Fruit fly (Drosophila melanogaster) whole organism, embryonic: Measurements from ENCODE around the gene CG12035.

Experiments
- Abd-B ChIP-seq: fragments of 200-800 bp; sonication (Bioruptor generic); optimal IDR thresholded peaks from 2 replicates; lab custom pipeline; 2018; ENCODE audit warnings: missing biosample characterization, mild to moderate bottlenecking, missing genetic modification characterization, moderate library complexity
- CG11247 ChIP-seq: fragments of 200-800 bp; sonication (Bioruptor generic); IDR thresholded peaks from 2 replicates; pipeline ENCODE4 v1.3.6; 2022; ENCODE audit warnings: missing biosample characterization, missing genetic modification characterization
- CG11504 ChIP-seq: fragments of 200-800 bp; sonication (Bioruptor generic); optimal IDR thresholded peaks from 3 replicates; lab custom pipeline; 2019; ENCODE audit warnings: missing biosample characterization, mild to moderate bottlenecking, missing genetic modification characterization, moderate library complexity
- CG13123 ChIP-seq: fragments of 200-800 bp; sonication (Bioruptor generic); optimal IDR thresholded peaks from 2 replicates; lab custom pipeline; 2016; ENCODE audit warnings: missing biosample characterization, missing genetic modification characterization
- CG13424 ChIP-seq: fragments of 200-800 bp; sonication (Bioruptor generic); optimal IDR thresholded peaks from 2 replicates; lab custom pipeline; 2019; ENCODE audit warnings: missing biosample characterization, mild to moderate bottlenecking, missing genetic modification characterization, moderate library complexity
- CG14014 ChIP-seq: fragments of 200-800 bp; sonication (Bioruptor generic); IDR thresholded peaks from 2 replicates; pipeline ENCODE4 v1.3.6; 2022; ENCODE audit warnings: missing biosample characterization, missing genetic modification characterization
- CG1603 ChIP-seq: fragments of 200-800 bp; sonication (Bioruptor generic); optimal IDR thresholded peaks from 2 replicates; lab custom pipeline; 2019; ENCODE audit warnings: missing biosample characterization, mild to moderate bottlenecking, missing genetic modification characterization, moderate library complexity
- CG16863 ChIP-seq: fragments of 200-800 bp; sonication (Bioruptor generic); optimal IDR thresholded peaks from 3 replicates; lab custom pipeline; 2016; ENCODE audit warnings: missing biosample characterization, missing genetic modification characterization
- CG17328 ChIP-seq: fragments of 200-800 bp; sonication (Bioruptor generic); IDR thresholded peaks from 2 replicates; pipeline ENCODE4 v1.3.6; 2022; ENCODE audit warnings: missing biosample characterization, missing genetic modification characterization
- CG18262 ChIP-seq: fragments of 200-800 bp; optimal IDR thresholded peaks from 3 replicates; lab custom pipeline; 2019; ENCODE audit warnings: missing biosample characterization, mild to moderate bottlenecking, missing genetic modification characterization, moderate library complexity
- CG30403 ChIP-seq: fragments of 200-800 bp; sonication (Bioruptor generic); optimal IDR thresholded peaks from 3 replicates; lab custom pipeline; 2016; ENCODE audit warnings: missing biosample characterization, missing genetic modification characterization
- CG31388 ChIP-seq: fragments of 200-800 bp; sonication (Bioruptor generic); optimal IDR thresholded peaks from 2 replicates; lab custom pipeline; 2016; ENCODE audit warnings: missing biosample characterization, missing genetic modification characterization
- CG32532 ChIP-seq: fragments of 200-800 bp; sonication (Bioruptor generic); IDR thresholded peaks from 2 replicates; pipeline ENCODE4 v1.3.6; 2022; ENCODE audit warnings: missing biosample characterization, missing genetic modification characterization
- CG34224 ChIP-seq: fragments of 200-800 bp; sonication (Bioruptor generic); IDR thresholded peaks from 3 replicates; pipeline ENCODE4 v1.3.6; 2022; ENCODE audit warnings: missing biosample characterization, missing genetic modification characterization; ENCODE audit not compliant: partially characterized antibody
- CG4404 ChIP-seq: fragments of 200-800 bp; sonication (Bioruptor generic); IDR thresholded peaks from 2 replicates; pipeline ENCODE4 v1.3.6; 2022; ENCODE audit warnings: missing biosample characterization, missing genetic modification characterization
- CG6689 ChIP-seq: fragments of 200-800 bp; sonication (Bioruptor generic); IDR thresholded peaks from 2 replicates; pipeline ENCODE4 v1.3.6; 2022; ENCODE audit warnings: missing biosample characterization, missing genetic modification characterization
- CG7372 ChIP-seq: fragments of 200-800 bp; sonication (Bioruptor generic); IDR thresholded peaks from 2 replicates; pipeline ENCODE4 v1.3.6; 2022; ENCODE audit warnings: missing biosample characterization, missing genetic modification characterization
- CG8281 ChIP-seq: fragments of 200-800 bp; sonication (Bioruptor generic); optimal IDR thresholded peaks from 2 replicates; lab custom pipeline; 2018; ENCODE audit warnings: missing biosample characterization, mild to moderate bottlenecking, missing genetic modification characterization, moderate library complexity
- CG8765 ChIP-seq: fragments of 200-800 bp; sonication (Bioruptor generic); IDR thresholded peaks from 2 replicates; pipeline ENCODE4 v1.3.6; 2022; ENCODE audit warnings: missing biosample characterization, missing genetic modification characterization
- Drgx ChIP-seq: fragments of 200-800 bp; sonication (Bioruptor generic); IDR thresholded peaks from 2 replicates; pipeline ENCODE4 v1.3.6; 2022; ENCODE audit warnings: missing biosample characterization, missing genetic modification characterization
- Ets65A ChIP-seq: fragments of 200-800 bp; sonication (Bioruptor generic); peaks from one replicate; lab custom pipeline; 2016; ENCODE audit warnings: missing biosample characterization, missing genetic modification characterization
- MESR4 ChIP-seq: fragments of 200-800 bp; sonication (Bioruptor generic); optimal IDR thresholded peaks from 2 replicates; lab custom pipeline; 2018; ENCODE audit warnings: missing biosample characterization, mild to moderate bottlenecking, missing genetic modification characterization, moderate library complexity
- Oli ChIP-seq: fragments of 200-800 bp; sonication (Bioruptor generic); optimal IDR thresholded peaks from 2 replicates; lab custom pipeline; 2018; ENCODE audit warnings: missing biosample characterization, mild to moderate bottlenecking, missing genetic modification characterization, moderate library complexity
- Xrp1 ChIP-seq: fragments of 200-800 bp; sonication (Bioruptor generic); IDR thresholded peaks from 2 replicates; pipeline ENCODE4 v1.3.6; 2022; ENCODE audit warnings: missing biosample characterization, missing genetic modification characterization
- bcd ChIP-seq: fragments of 200-800 bp; sonication (Bioruptor generic); optimal IDR thresholded peaks from 2 replicates; lab custom pipeline; 2017; ENCODE audit warnings: missing biosample characterization, mild to moderate bottlenecking, missing genetic modification characterization
- br ChIP-seq: fragments of >200 bp; optimal IDR thresholded peaks from 2 replicates; lab custom pipeline; 2017
- ci ChIP-seq: fragments of 200-800 bp; sonication (Bioruptor generic); IDR thresholded peaks from 3 replicates; pipeline ENCODE4 v1.3.6; 2022; ENCODE audit warnings: missing biosample characterization, missing genetic modification characterization
- dmrt11E ChIP-seq: fragments of 200-800 bp; sonication (Bioruptor generic); optimal IDR thresholded peaks from 3 replicates; lab custom pipeline; 2018; ENCODE audit warnings: missing biosample characterization, mild to moderate bottlenecking, missing genetic modification characterization, moderate library complexity
- gt ChIP-seq: fragments of 200-800 bp; sonication (Bioruptor generic); IDR thresholded peaks from 2 replicates; pipeline ENCODE4 v1.3.6; 2022; ENCODE audit warnings: missing biosample characterization, missing genetic modification characterization
- kah ChIP-seq: fragments of 200-800 bp; sonication (Bioruptor generic); optimal IDR thresholded peaks from 2 replicates; lab custom pipeline; 2018; ENCODE audit warnings: missing biosample characterization, mild to moderate bottlenecking, missing genetic modification characterization
- kay ChIP-seq: fragments of 200-800 bp; sonication (Bioruptor generic); optimal IDR thresholded peaks from 2 replicates; lab custom pipeline; 2016; ENCODE audit warnings: missing biosample characterization, missing genetic modification characterization
- lbe ChIP-seq: fragments of 200-800 bp; sonication (Bioruptor generic); optimal IDR thresholded peaks from 2 replicates; lab custom pipeline; 2016; ENCODE audit warnings: missing biosample characterization, mild to moderate bottlenecking, missing genetic modification characterization
- lmd ChIP-seq: fragments of 200-800 bp; sonication (Bioruptor generic); IDR thresholded peaks from 2 replicates; pipeline ENCODE4 v1.3.6; 2022; ENCODE audit warnings: missing biosample characterization, missing genetic modification characterization
- lola ChIP-seq, 3 experiments: fragments of >200 bp in 2 of 3; fragments of 200-800 bp in 1 of 3; sonication (Bioruptor generic) in 1 of 3; optimal IDR thresholded peaks; 2 replicates each; lab custom pipeline; 2017 to 2019; ENCODE audit warnings: missing biosample characterization in 3 of 3, missing genetic modification characterization in 3 of 3, mild to moderate bottlenecking in 1 of 3, moderate library complexity in 1 of 3
- lov ChIP-seq, 2 experiments: fragments of 200-800 bp in 1 of 2; fragments of >200 bp in 1 of 2; sonication (Bioruptor generic) in 1 of 2; IDR thresholded peaks in 1 of 2; optimal IDR thresholded peaks in 1 of 2; 2 replicates in 1 of 2; 3 replicates in 1 of 2; pipeline versions ENCODE4 v1.3.6 to Lab custom; 2017 to 2022; ENCODE audit warnings: missing biosample characterization in 1 of 2, missing genetic modification characterization in 1 of 2
- nmo ChIP-seq: fragments of 200-800 bp; sonication (Bioruptor generic); optimal IDR thresholded peaks from 2 replicates; lab custom pipeline; 2018; ENCODE audit warnings: missing biosample characterization, mild to moderate bottlenecking, missing genetic modification characterization, moderate library complexity
- nom ChIP-seq: fragments of 200-800 bp; sonication (Bioruptor generic); optimal IDR thresholded peaks from 2 replicates; lab custom pipeline; 2017; ENCODE audit warnings: missing biosample characterization, missing genetic modification characterization, mild to moderate bottlenecking, moderate library complexity, missing genetic modification reagents
- org-1 ChIP-seq: fragments of 200-800 bp; sonication (Bioruptor generic); optimal IDR thresholded peaks from 2 replicates; lab custom pipeline; 2017; ENCODE audit warnings: missing biosample characterization, missing genetic modification characterization
- phol ChIP-seq: fragments of 200-800 bp; sonication (Bioruptor generic); optimal IDR thresholded peaks from 3 replicates; lab custom pipeline; 2018; ENCODE audit warnings: missing biosample characterization, mild to moderate bottlenecking, missing genetic modification characterization, moderate library complexity
- pita ChIP-seq: fragments of 200-800 bp; sonication (Bioruptor generic); optimal IDR thresholded peaks from 2 replicates; lab custom pipeline; 2017; ENCODE audit warnings: missing biosample characterization, mild to moderate bottlenecking, missing genetic modification characterization
- row ChIP-seq: fragments of 200-800 bp; sonication (Bioruptor generic); IDR thresholded peaks from 3 replicates; pipeline ENCODE4 v1.3.6; 2022; ENCODE audit warnings: missing biosample characterization, missing genetic modification characterization
- sens ChIP-seq: fragments of 200-800 bp; sonication (Bioruptor generic); peaks from one replicate; lab custom pipeline; 2016; ENCODE audit warnings: missing biosample characterization, missing genetic modification characterization
- seq ChIP-seq: fragments of 200-800 bp; sonication (Bioruptor generic); IDR thresholded peaks from 2 replicates; pipeline ENCODE4 v1.3.6; 2022; ENCODE audit warnings: missing biosample characterization, missing genetic modification characterization
- slbo ChIP-seq: fragments of 200-800 bp; sonication (Bioruptor generic); IDR thresholded peaks from 2 replicates; pipeline ENCODE4 v1.3.6; 2022; ENCODE audit warnings: missing biosample characterization, missing genetic modification characterization
- tup ChIP-seq: fragments of 200-800 bp; sonication (Bioruptor generic); optimal IDR thresholded peaks from 2 replicates; lab custom pipeline; 2016; ENCODE audit warnings: missing biosample characterization, mild to moderate bottlenecking, missing genetic modification characterization, moderate library complexity
- vvl ChIP-seq: fragments of 200-800 bp; sonication (Bioruptor generic); IDR thresholded peaks from 2 replicates; pipeline ENCODE4 v1.3.6; 2022; ENCODE audit warnings: missing biosample characterization, missing genetic modification characterization
- wor ChIP-seq: fragments of 200-800 bp; sonication (Bioruptor generic); IDR thresholded peaks from 2 replicates; pipeline ENCODE4 v1.3.6; 2022; ENCODE audit warnings: missing biosample characterization, missing genetic modification characterization
- yki ChIP-seq: fragments of >200 bp; optimal IDR thresholded peaks from 3 replicates; lab custom pipeline; 2018
- zfh1 ChIP-seq: fragments of 200-800 bp; sonication (Bioruptor generic); IDR thresholded peaks from 3 replicates; pipeline ENCODE4 v1.3.6; 2022; ENCODE audit warnings: missing biosample characterization, missing genetic modification characterization

CG12035 gene

DNA sequence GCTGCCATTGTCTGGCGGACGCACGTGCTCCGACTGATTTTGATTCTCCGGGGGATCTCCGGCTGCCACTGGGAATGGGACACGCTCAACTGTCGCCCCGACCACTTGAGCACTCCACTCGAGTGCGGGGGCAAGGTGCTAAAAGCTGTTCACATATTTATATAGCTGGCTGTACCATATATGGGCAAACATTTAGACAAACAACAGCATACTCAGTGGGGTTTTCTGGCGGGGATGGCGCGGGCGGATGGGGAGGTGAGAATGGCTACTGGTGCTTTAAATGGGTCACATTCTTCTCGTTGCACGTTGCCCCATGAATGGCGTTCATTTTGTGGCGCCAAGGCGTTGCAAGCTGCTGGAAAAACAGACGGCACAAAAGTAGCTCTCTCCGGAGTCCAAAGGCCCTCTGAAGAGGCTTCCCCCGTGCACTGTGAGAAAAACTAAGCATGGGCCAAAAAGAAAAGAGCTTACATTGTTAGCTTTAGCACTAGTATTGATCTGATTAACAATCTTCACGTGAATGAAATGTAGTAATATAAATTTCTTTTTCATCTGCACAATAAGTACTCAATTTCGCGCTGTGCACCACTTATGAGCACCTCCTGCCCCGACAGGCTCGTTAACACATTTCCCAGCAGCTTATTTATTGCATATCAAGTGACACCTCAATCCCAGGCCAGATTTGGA lies 33.3 kb upstream of the CG12035 start (continued):
- TF ChIP-seq CG16863 (GFP tag; lab: Kevin White, UChicago) = peak; percentile 5
- peak; percentile 12 for TF ChIP-seq bcd (GFP tag; lab: Kevin White, UChicago)
- peak; percentile 28 for TF ChIP-seq org-1
- peak; percentile 59 for TF ChIP-seq zfh1 (GFP tag; lab: Robert Waterston, UW)
- peak; percentile 30 for TF ChIP-seq tup (GFP tag; lab: Kevin White, UChicago)
- peak; percentile 23 for TF ChIP-seq CG1603 (tag; lab: Kevin White, UChicago)
- TF ChIP-seq kay (GFP tag; lab: Kevin White, UChicago) = peak; percentile 9
- TF ChIP-seq Drgx = peak; percentile 75
- TF ChIP-seq seq = peak; percentile 50; the same call in 1 of the 2 replicates
- TF ChIP-seq CG31388 (GFP tag; lab: Kevin White, UChicago) = no peak
- TF ChIP-seq CG7372 (GFP tag; lab: Robert Waterston, UW) = no peak
- peak; percentile 80 for TF ChIP-seq nom
- TF ChIP-seq sens (GFP tag; lab: Kevin White, UChicago) = peak; percentile 88
- peak; percentile 30; the same call in 1 of the 2 replicates for TF ChIP-seq CG6689 (GFP tag; lab: Robert Waterston, UW)
- no peak for TF ChIP-seq CG8281 (tag; lab: Kevin White, UChicago)
- no peak for TF ChIP-seq MESR4 (GFP tag; lab: Kevin White, UChicago)
- TF ChIP-seq CG34224 (GFP tag; lab: Robert Waterston, UW) = no peak
- TF ChIP-seq wor (GFP tag; lab: Robert Waterston, UW) = no peak
- TF ChIP-seq gt = peak; percentile 30; the same call in 1 of the 2 replicates
- TF ChIP-seq CG32532 (GFP tag; lab: Robert Waterston, UW) = no peak
- TF ChIP-seq phol (tag; lab: Kevin White, UChicago) = peak; percentile 54
- TF ChIP-seq CG30403 = peak; percentile 10
- TF ChIP-seq Ets65A (GFP tag; lab: Kevin White, UChicago) = peak; percentile 75
- no peak for TF ChIP-seq CG14014
- no peak for TF ChIP-seq lbe (GFP tag; lab: Kevin White, UChicago)

DNA sequence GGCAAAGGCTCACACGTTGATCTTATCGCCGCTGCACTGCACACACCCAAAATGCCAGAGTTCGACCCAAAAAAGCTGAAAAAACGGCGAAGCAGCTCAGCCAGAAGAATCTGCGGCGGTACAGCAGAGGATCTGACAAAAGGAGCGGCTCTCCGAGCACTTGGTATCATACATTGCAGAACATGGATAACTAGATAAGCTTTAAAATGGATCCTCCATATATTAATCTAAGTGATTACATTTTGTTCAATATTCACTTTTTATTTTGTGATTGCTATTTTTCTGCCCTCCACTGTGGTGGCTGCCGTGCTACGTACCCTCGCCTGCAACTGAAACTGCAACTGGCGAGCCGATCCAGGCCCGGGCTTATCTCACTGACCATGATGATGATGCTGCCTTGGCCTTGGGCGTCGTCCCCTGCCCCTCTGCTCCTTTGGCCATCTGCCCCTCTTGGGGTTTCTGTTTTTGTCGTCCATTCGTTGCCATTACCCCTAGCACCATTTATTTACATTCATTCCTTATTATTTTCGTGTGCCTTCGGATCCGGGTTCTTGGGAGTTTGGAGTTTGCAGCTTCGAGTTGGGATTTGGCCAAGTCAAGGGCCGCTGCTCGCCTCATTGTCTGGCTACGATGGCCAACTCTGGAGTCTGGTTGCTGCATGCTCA lies 31.9 kb upstream of the CG12035 start:
- TF ChIP-seq CG13424 = no peak
- TF ChIP-seq nmo (GFP tag; lab: Kevin White, UChicago) = peak; percentile 7
- TF ChIP-seq dmrt11E = peak; percentile 43
- TF ChIP-seq slbo (GFP tag; lab: Robert Waterston, UW) = 0 out of 2 replicates have a peak, but pooled peaks have one; percentile 7
- no peak for TF ChIP-seq yki (lab: Kevin White, UChicago)
- TF ChIP-seq ci (GFP tag; lab: Robert Waterston, UW) = peak; percentile 58; the same call in 1 of the 3 replicates
- 0 out of 2 replicates have a peak, but pooled peaks have one; percentile 35 for TF ChIP-seq CG4404 (GFP tag; lab: Robert Waterston, UW)
- no peak for TF ChIP-seq kah (GFP tag; lab: Kevin White, UChicago)
- peak; percentile 43; the same call in 1 of the 3 replicates for TF ChIP-seq row (GFP tag; lab: Robert Waterston, UW)
- no peak for TF ChIP-seq CG18262
- peak; percentile 4 for TF ChIP-seq CG11504 (tag; lab: Kevin White, UChicago)
- TF ChIP-seq CG8765 = peak; percentile 25; the same call in 1 of the 2 replicates
- TF ChIP-seq CG11247 (GFP tag; lab: Robert Waterston, UW) = 0 out of 2 replicates have a peak, but pooled peaks have one; percentile 16
- no peak for TF ChIP-seq lola (GFP tag; optimal IDR thresholded peaks at IDR 0.05; lab: Kevin White, UChicago)
- peak; percentile 77 for TF ChIP-seq sens (GFP tag; lab: Kevin White, UChicago)
- TF ChIP-seq Abd-B = no peak
- 0 out of 2 replicates have a peak, but pooled peaks have one; percentile 30 for TF ChIP-seq vvl (GFP tag; lab: Robert Waterston, UW)
- peak; percentile 25 for TF ChIP-seq Oli (tag; lab: Kevin White, UChicago)
- TF ChIP-seq CG17328 = peak; percentile 45
- TF ChIP-seq lmd (GFP tag; lab: Robert Waterston, UW) = peak; percentile 39; the same call in 1 of the 2 replicates
- TF ChIP-seq CG13123 (GFP tag; lab: Kevin White, UChicago) = no peak
- TF ChIP-seq br (lab: Kevin White, UChicago) = no peak
- TF ChIP-seq lov (optimal IDR thresholded peaks at IDR 0.05; lab: Kevin White, UChicago) = no peak
- 0 out of 3 replicates have a peak, but pooled peaks have one; percentile 13 for TF ChIP-seq lov (GFP tag; IDR thresholded peaks at IDR 0.05; lab: Robert Waterston, UW)
- peak; percentile 49 for TF ChIP-seq Xrp1 (GFP tag; lab: Robert Waterston, UW)
- no peak for TF ChIP-seq pita
